Fruit fly (Drosophila melanogaster): ENCODE results near the gene CG9921.
A peak's percentile ranks its signal among the peaks of the same experiment; 100 is the strongest.

CG9921 gene

DNA sequence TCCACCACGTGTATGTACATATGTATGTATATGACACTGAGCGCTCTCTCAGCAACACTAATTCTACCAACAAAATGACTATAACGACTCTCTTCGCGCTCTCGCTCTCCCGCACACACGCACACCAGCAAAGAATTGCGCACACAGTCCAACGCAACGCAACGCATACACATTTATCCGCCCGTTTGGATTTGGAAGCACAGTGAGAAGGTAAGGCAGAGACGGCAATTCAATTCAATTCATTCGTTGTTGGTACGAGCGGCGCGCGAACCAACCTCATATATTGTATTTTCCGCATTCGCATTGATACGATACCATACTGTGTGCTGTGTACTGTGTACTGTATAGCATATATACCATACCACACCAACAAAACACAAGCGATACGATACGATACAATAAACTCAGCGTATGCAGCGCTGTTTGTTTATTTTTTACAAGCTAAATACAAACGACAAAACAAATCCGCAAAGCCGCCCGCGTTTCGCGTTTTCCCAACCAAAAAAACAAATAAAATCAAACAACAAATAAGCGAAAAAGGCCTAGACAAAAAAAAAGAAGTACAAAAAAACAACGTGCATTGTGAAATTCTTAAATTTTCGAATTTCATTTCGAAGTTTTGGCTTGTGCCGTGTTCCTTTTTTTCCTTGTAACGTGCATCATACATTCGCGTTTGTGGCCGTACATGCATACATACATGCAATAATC, at the start of gene CG9921, which contains the start of gene Dsp1 (continued):
- TF ChIP-seq mam (GFP tag; optimal IDR thresholded peaks at IDR 0.05) (no peak), CG34422 (GFP tag; IDR thresholded peaks at IDR 0.05) (peak; percentile 53; the same call in 1 of the 3 replicates), crc (GFP tag; optimal IDR thresholded peaks at IDR 0.05) (no peak), jing (GFP tag; optimal IDR thresholded peaks at IDR 0.05) (no peak), inv (GFP tag; IDR thresholded peaks at IDR 0.05; ENCODE audit: partially characterized antibody) (no peak), rib (GFP tag; IDR thresholded peaks at IDR 0.05) (peak; percentile 72), unc-4 (GFP tag; IDR thresholded peaks at IDR 0.05; ENCODE audit: partially characterized antibody) (0 out of 2 replicates have a peak, but pooled peaks have one; percentile 21), CG6854 (GFP tag; optimal IDR thresholded peaks at IDR 0.05) (no peak), CG7357 (GFP tag; IDR thresholded peaks at IDR 0.05) (no peak), CG17568 (GFP tag; optimal IDR thresholded peaks at IDR 0.05) (no peak), D19B (GFP tag; optimal IDR thresholded peaks at IDR 0.05) (no peak), CG14710 (tag; optimal IDR thresholded peaks at IDR 0.05) (no peak), ind (GFP tag; optimal IDR thresholded peaks at IDR 0.05) (no peak), Med (GFP tag) (peak; percentile 81), CG1024 (GFP tag; IDR thresholded peaks at IDR 0.05) (0 out of 2 replicates have a peak, but pooled peaks have one; percentile 6), eve (GFP tag; optimal IDR thresholded peaks at IDR 0.05) (peak in 1 of 2 experiments; percentile 56), Hmr (GFP tag; optimal IDR thresholded peaks at IDR 0.05) (peak; percentile 31), cad (GFP tag; optimal IDR thresholded peaks at IDR 0.05) (peak; percentile 27), CG11696 (GFP tag; IDR thresholded peaks at IDR 0.05) (peak; percentile 32; the same call in 1 of the 2 replicates), yki (optimal IDR thresholded peaks at IDR 0.05) (peak; percentile 90), chm (GFP tag; IDR thresholded peaks at IDR 0.05) (peak; percentile 75), ssp (GFP tag; IDR thresholded peaks at IDR 0.05) (no peak), CG3163 (GFP tag; optimal IDR thresholded peaks at IDR 0.05) (peak; percentile 73), exex (tag; optimal IDR thresholded peaks at IDR 0.05) (no peak), CG6689 (GFP tag; IDR thresholded peaks at IDR 0.05) (peak; percentile 17; the same call in 1 of the 2 replicates), stc (GFP tag; IDR thresholded peaks at IDR 0.05) (no peak; the same call in 1 of the 2 replicates), Side (GFP tag; optimal IDR thresholded peaks at IDR 0.05) (no peak), CG8359 (GFP tag; optimal IDR thresholded peaks at IDR 0.05; ENCODE audit: borderline replicate concordance) (no peak), CG5953 (GFP tag; IDR thresholded peaks at IDR 0.05) (no peak), ash1 (GFP tag; optimal IDR thresholded peaks at IDR 0.05) (no peak), Dbx (GFP tag; IDR thresholded peaks at IDR 0.05) (peak; percentile 45; the same call in 1 of the 3 replicates), zen (tag; optimal IDR thresholded peaks at IDR 0.05) (no peak), CG18619 (GFP tag; optimal IDR thresholded peaks at IDR 0.05) (no peak), CG32767 (GFP tag; IDR thresholded peaks at IDR 0.05) (peak; percentile 90), row (GFP tag; IDR thresholded peaks at IDR 0.05) (no peak), sisA (GFP tag; IDR thresholded peaks at IDR 0.05) (no peak), ATbp (GFP tag; optimal IDR thresholded peaks at IDR 0.05) (no peak), YL-1 (GFP tag; optimal IDR thresholded peaks at IDR 0.05) (no peak), amos (GFP tag; IDR thresholded peaks at IDR 0.05; ENCODE audit: partially characterized antibody) (peak; percentile 17; the same call in 1 of the 2 replicates), sens (GFP tag) (peak; percentile 72), CG34376 (GFP tag; optimal IDR thresholded peaks at IDR 0.05) (peak; percentile 61), CG9876 (GFP tag; optimal IDR thresholded peaks at IDR 0.05) (no peak), CrebB (tag; optimal IDR thresholded peaks at IDR 0.05) (peak; percentile 38), CG9932 (GFP tag; IDR thresholded peaks at IDR 0.05) (peak; percentile 42), CG8944 (GFP tag; optimal IDR thresholded peaks at IDR 0.05) (no peak), ro (GFP tag; IDR thresholded peaks at IDR 0.05) (no peak), pnt (GFP tag; optimal IDR thresholded peaks at IDR 0.05) (no peak), esg (GFP tag; conservative IDR thresholded peaks at IDR 0.05) (no peak), D19A (tag; optimal IDR thresholded peaks at IDR 0.05) (no peak), CG8924 (tag; optimal IDR thresholded peaks at IDR 0.05) (peak; percentile 45), CG1792 (GFP tag; optimal IDR thresholded peaks at IDR 0.05) (no peak)
